Fruit fly (Drosophila melanogaster) whole organism, prepupa: ENCODE measurements around the gene CG43050.
A peak's percentile ranks its signal among the peaks of the same experiment; 100 is the strongest.

Source experiments
- CG10631 ChIP-seq: fragments of 200-800 bp; sonication (Bioruptor generic); optimal IDR thresholded peaks from 2 replicates; lab custom pipeline; 2016; ENCODE audit warnings: missing biosample characterization, missing genetic modification characterization
- CG10669 ChIP-seq: fragments of 200-800 bp; sonication (Bioruptor generic); optimal IDR thresholded peaks from 3 replicates; lab custom pipeline; 2018; ENCODE audit warnings: missing biosample characterization, mild to moderate bottlenecking, missing genetic modification characterization, moderate library complexity
- CG11294 ChIP-seq: fragments of 200-800 bp; sonication (Bioruptor generic); IDR thresholded peaks from 2 replicates; pipeline ENCODE4 v1.3.6; 2022; ENCODE audit warnings: missing biosample characterization, missing genetic modification characterization
- CG11762 ChIP-seq: fragments of 200-800 bp; sonication (Bioruptor generic); optimal IDR thresholded peaks from 3 replicates; lab custom pipeline; 2016; ENCODE audit warnings: missing biosample characterization, missing genetic modification characterization; ENCODE audit not compliant: insufficient read depth
- CG11902 ChIP-seq: fragments of 200-800 bp; sonication (Bioruptor generic); optimal IDR thresholded peaks from 3 replicates; lab custom pipeline; 2016; ENCODE audit warnings: missing biosample characterization, missing genetic modification characterization
- CG16779 ChIP-seq: fragments of 200-800 bp; sonication (Bioruptor generic); optimal IDR thresholded peaks from 3 replicates; lab custom pipeline; 2017; ENCODE audit warnings: missing biosample characterization, mild to moderate bottlenecking, missing genetic modification characterization
- CG6163 ChIP-seq: fragments of 200-800 bp; sonication (Bioruptor generic); IDR thresholded peaks from 3 replicates; pipeline ENCODE4 v1.3.6; 2022; ENCODE audit warnings: missing biosample characterization, missing genetic modification characterization
- CG6854 ChIP-seq: fragments of 200-800 bp; sonication (Bioruptor generic); optimal IDR thresholded peaks from 2 replicates; lab custom pipeline; 2017; ENCODE audit warnings: missing biosample characterization, mild to moderate bottlenecking, missing genetic modification characterization
- CG8632 ChIP-seq: fragments of 200-800 bp; sonication (Bioruptor generic); optimal IDR thresholded peaks from 3 replicates; lab custom pipeline; 2016; ENCODE audit warnings: missing biosample characterization, missing genetic modification characterization
- Hr39 ChIP-seq: fragments of 200-800 bp; sonication (Bioruptor generic); optimal IDR thresholded peaks from 2 replicates; lab custom pipeline; 2016; ENCODE audit warnings: missing biosample characterization, missing genetic modification characterization
- Hr4 ChIP-seq: fragments of 200-800 bp; sonication (Bioruptor generic); optimal IDR thresholded peaks from 3 replicates; lab custom pipeline; 2016; ENCODE audit warnings: missing biosample characterization, missing genetic modification characterization
- OdsH ChIP-seq: fragments of 200-800 bp; sonication (Bioruptor generic); optimal IDR thresholded peaks from 3 replicates; lab custom pipeline; 2016; ENCODE audit warnings: missing biosample characterization, missing genetic modification characterization
- cyc ChIP-seq: fragments of 200-800 bp; sonication (Bioruptor generic); optimal IDR thresholded peaks from 3 replicates; lab custom pipeline; 2016; ENCODE audit warnings: missing biosample characterization, missing genetic modification characterization
- spab ChIP-seq: fragments of 200-800 bp; sonication (Bioruptor generic); optimal IDR thresholded peaks from 2 replicates; lab custom pipeline; 2017; ENCODE audit warnings: missing biosample characterization, mild to moderate bottlenecking, missing genetic modification characterization, missing genetic modification reagents

DNA sequence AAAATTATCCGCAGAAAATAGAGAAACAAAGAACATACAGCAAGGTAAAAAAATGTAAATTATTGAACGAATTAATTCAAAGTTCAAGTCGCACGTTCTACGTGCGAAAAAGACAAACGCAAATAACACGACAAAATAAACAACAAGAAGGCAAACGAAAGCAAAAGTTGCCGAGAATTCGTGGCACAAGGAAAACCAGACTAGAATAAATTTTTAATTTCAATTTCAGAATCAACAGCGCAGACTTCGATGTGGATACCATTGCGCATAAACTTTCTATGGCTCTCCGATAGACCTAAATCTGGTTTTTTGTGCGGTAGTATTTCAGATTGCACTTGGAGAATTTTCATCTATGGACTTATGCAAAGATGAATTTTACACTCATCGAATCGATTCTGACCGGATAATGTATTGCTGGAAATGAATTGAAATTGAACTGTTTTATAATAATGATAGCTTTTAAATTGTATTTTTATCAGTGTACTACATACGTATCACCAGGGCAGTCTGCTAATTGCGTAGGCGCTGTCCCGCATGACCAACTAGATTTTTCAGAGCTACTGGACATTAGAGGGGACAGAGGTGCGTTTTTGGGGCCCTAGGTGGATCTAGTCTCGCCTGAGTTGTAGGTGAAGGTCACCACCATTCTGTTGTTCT lies 35.5 kb upstream of the CG43050 start:
- no peak for TF ChIP-seq cyc (GFP tag; lab: Kevin White, UChicago)
- peak; percentile 70 for TF ChIP-seq CG6163
- no peak for TF ChIP-seq CG11902
- TF ChIP-seq CG8632 (GFP tag; lab: Kevin White, UChicago) = no peak
- peak; percentile 42 for TF ChIP-seq CG10631 (GFP tag; lab: Kevin White, UChicago)
- peak; percentile 60 for TF ChIP-seq OdsH (GFP tag; lab: Kevin White, UChicago)
- TF ChIP-seq CG10669 (GFP tag; lab: Kevin White, UChicago) = peak; percentile 11
- TF ChIP-seq Hr4 (GFP tag; lab: Kevin White, UChicago) = peak; percentile 70
- TF ChIP-seq Hr39 (GFP tag; lab: Kevin White, UChicago) = no peak
- no peak for TF ChIP-seq CG16779 (tag; lab: Kevin White, UChicago)
- TF ChIP-seq CG11294 = peak; percentile 57; the same call in 1 of the 2 replicates
- TF ChIP-seq CG6854 (GFP tag; lab: Kevin White, UChicago) = no peak
- no peak for TF ChIP-seq CG11762 (GFP tag; lab: Kevin White, UChicago)
- TF ChIP-seq spab (GFP tag; lab: Kevin White, UChicago) = peak; percentile 10
